Worm (Caenorhabditis elegans): ENCODE measurements around the gene Y57G11C.30.
"Not testable (repeated sequence)": the region's sequence is repeated elsewhere in the genome, so short reads cannot be mapped to it uniquely, and the experiment has no call there.

DNA sequence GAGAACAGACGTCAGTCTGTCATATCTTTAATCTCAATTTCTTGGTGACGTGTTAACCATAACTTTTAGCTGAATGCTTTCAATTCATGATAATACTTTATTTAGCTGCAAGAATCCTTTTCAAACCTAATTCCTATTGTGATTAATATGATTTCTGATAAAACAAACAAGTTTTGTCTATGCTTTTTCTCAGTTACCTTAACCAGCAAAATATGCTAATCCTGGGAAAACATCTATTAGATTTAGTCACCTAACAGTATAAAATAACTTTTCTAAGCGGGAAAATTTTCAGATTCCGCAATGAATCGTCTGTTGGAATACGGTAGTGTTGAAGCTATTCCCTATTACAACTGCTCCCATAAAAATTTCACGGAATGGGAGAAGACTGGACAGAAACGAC is at the start of gene Y57G11C.30:
- not testable (repeated sequence) for TF ChIP-seq ama-1 (optimal IDR thresholded peaks at IDR 0.05); aly-1 (tag; optimal IDR thresholded peaks at IDR 0.05); flt-1 (GFP tag; IDR thresholded peaks at IDR 0.05); ets-7 (tag; optimal IDR thresholded peaks at IDR 0.05); B0310.2 (tag; optimal IDR thresholded peaks at IDR 0.05); tra-4 (tag; optimal IDR thresholded peaks at IDR 0.05); pes-1 (GFP tag; IDR thresholded peaks at IDR 0.05)

Data from whole organism, early embryonic.